Fruit fly (Drosophila melanogaster) Kc167 (cell line): ENCODE measurements around the gene sowah.

ENCODE experiments used
- Sin3A ChIP-seq: fragments of >200 bp; optimal IDR thresholded peaks from 2 replicates; lab custom pipeline; 2018; ENCODE audit warnings: missing external identifiers
- insv ChIP-seq: fragments of >200 bp; optimal IDR thresholded peaks from 3 replicates; lab custom pipeline; 2018; ENCODE audit warnings: missing external identifiers
- psq ChIP-seq: fragments of >200 bp; optimal IDR thresholded peaks from 2 replicates; lab custom pipeline; 2017; ENCODE audit warnings: missing external identifiers

dm6 chr3L:12514762-12515215 is 57.6 kb downstream of the sowah start, which contains the start of the genes sti and tral:
- TF ChIP-seq Sin3A (lab: Kevin White, UChicago) (no peak), psq (lab: Kevin White, UChicago) (no peak), insv (lab: Kevin White, UChicago) (no peak)
